Fruit fly (Drosophila melanogaster) whole organism, adult: ENCODE results near the gene NimB2.

Experiments used
- CG14711 ChIP-seq: fragments of 200-800 bp; sonication (Bioruptor generic); optimal IDR thresholded peaks from 2 replicates; lab custom pipeline; 2018; ENCODE audit warnings: missing biosample characterization, mild to moderate bottlenecking, missing genetic modification characterization, moderate library complexity
- CG1620 ChIP-seq: fragments of 200-800 bp; sonication (Bioruptor generic); optimal IDR thresholded peaks from 2 replicates; lab custom pipeline; 2016; ENCODE audit warnings: missing biosample characterization, missing genetic modification characterization
- CG7045 ChIP-seq: fragments of 200-800 bp; sonication (Bioruptor generic); optimal IDR thresholded peaks from 2 replicates; lab custom pipeline; 2017; ENCODE audit warnings: missing biosample characterization, mild to moderate bottlenecking, missing genetic modification characterization
- Crg-1 ChIP-seq: fragments of 200-800 bp; sonication (Bioruptor generic); optimal IDR thresholded peaks from 2 replicates; lab custom pipeline; 2016; ENCODE audit warnings: missing biosample characterization, missing genetic modification characterization
- cnc ChIP-seq, 2 experiments: fragments of >200 bp; optimal IDR thresholded peaks; 2 replicates each; lab custom pipeline; 2017
- kay ChIP-seq: fragments of 200-800 bp; sonication (Bioruptor generic); peaks from one replicate; lab custom pipeline; 2016; ENCODE audit warnings: missing biosample characterization, missing genetic modification characterization, borderline replicate concordance

DNA sequence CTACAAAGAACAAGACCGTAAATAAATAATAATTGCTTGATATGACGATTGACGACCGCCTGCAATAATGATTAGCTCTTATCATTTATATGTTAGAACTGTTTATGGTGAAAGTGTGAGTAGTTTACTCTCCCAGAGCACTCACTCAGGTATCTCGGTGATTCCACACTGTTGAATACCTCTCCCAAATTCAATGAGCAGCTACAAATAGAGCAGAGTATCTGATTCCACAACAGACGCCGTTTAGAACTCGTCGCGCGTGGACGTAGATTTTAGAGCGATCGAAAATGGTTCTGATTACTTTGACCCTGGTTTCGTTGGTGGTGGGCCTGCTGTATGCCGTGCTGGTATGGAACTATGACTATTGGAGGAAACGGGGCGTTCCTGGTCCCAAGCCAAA, 10.3 kb upstream of the NimB2 start, which contains the start of gene Cyp28a5:
- TF ChIP-seq CG7045 (no peak), Crg-1 (GFP tag; lab: Kevin White, UChicago) (no peak), kay (GFP tag; lab: Kevin White, UChicago) (peak; percentile 59), CG14711 (no peak), cnc (optimal IDR thresholded peaks at IDR 0.05; lab: Kevin White, UChicago) (no peak), CG1620 (GFP tag; lab: Kevin White, UChicago) (no peak)
